Worm (Caenorhabditis elegans) whole organism, L3 larva: ENCODE measurements around the gene T13C5.7.

ENCODE experiments used
- R02D3.7 ChIP-seq: fragments of 150-350 bp; optimal IDR thresholded peaks from 2 replicates; lab custom pipeline; 2014; ENCODE audit warnings: missing biosample characterization, missing genetic modification characterization
- aly-2 ChIP-seq: fragments of 150-350 bp; optimal IDR thresholded peaks from 2 replicates; lab custom pipeline; 2014; ENCODE audit warnings: missing biosample characterization, missing genetic modification characterization
- ama-1 ChIP-seq: fragments of 150-350 bp; optimal IDR thresholded peaks from 2 replicates; lab custom pipeline; 2018
- ceh-16 ChIP-seq: sonication (generic microtip); optimal IDR thresholded peaks from 2 replicates; lab custom pipeline; 2017; ENCODE audit warnings: missing biosample characterization, missing genetic modification characterization
- ceh-28 ChIP-seq: fragments of 150-350 bp; optimal IDR thresholded peaks from 2 replicates; lab custom pipeline; 2014; ENCODE audit warnings: missing biosample characterization, missing genetic modification reagents, missing genetic modification characterization
- ceh-82 ChIP-seq: fragments of 150-350 bp; optimal IDR thresholded peaks from 2 replicates; lab custom pipeline; 2014; ENCODE audit warnings: missing biosample characterization, missing genetic modification characterization
- daf-12 ChIP-seq: fragments of 150-350 bp; optimal IDR thresholded peaks from 2 replicates; lab custom pipeline; 2014; ENCODE audit warnings: missing biosample characterization, missing genetic modification reagents, missing genetic modification characterization
- elt-1 ChIP-seq: fragments of 150-350 bp; optimal IDR thresholded peaks from 2 replicates; lab custom pipeline; 2014; ENCODE audit warnings: missing biosample characterization, missing genetic modification characterization
- elt-2 ChIP-seq: sonication (generic microtip); optimal IDR thresholded peaks from 2 replicates; lab custom pipeline; 2016; ENCODE audit warnings: missing genetic modification reagents, mild to moderate bottlenecking, missing genetic modification characterization, missing compliant biosample characterization
- elt-3 ChIP-seq, 3 experiments: fragments of 150-350 bp in 1 of 3; sonication (generic microtip) in 2 of 3; optimal IDR thresholded peaks; 2 replicates in 2 of 3; 4 replicates in 1 of 3; lab custom pipeline; 2014 to 2017; ENCODE audit warnings: missing biosample characterization in 3 of 3, missing genetic modification characterization in 3 of 3
- eor-1 ChIP-seq, 2 experiments: fragments of 150-350 bp; optimal IDR thresholded peaks; 2 replicates each; lab custom pipeline; 2014 to 2018; ENCODE audit warnings: missing biosample characterization in 2 of 2, missing genetic modification characterization in 2 of 2
- hmg-11 ChIP-seq: sonication (generic microtip); optimal IDR thresholded peaks from 2 replicates; lab custom pipeline; 2016; ENCODE audit warnings: missing genetic modification characterization, missing compliant biosample characterization
- jun-1 ChIP-seq: fragments of 150-350 bp; optimal IDR thresholded peaks from 2 replicates; lab custom pipeline; 2014; ENCODE audit warnings: missing biosample characterization, missing genetic modification reagents, missing genetic modification characterization
- lin-15B ChIP-seq: fragments of 150-350 bp; optimal IDR thresholded peaks from 2 replicates; lab custom pipeline; 2014; ENCODE audit warnings: missing biosample characterization, missing genetic modification characterization
- lsy-12 ChIP-seq: sonication (generic microtip); optimal IDR thresholded peaks from 2 replicates; lab custom pipeline; 2016; ENCODE audit warnings: mild to moderate bottlenecking, missing genetic modification characterization, missing compliant biosample characterization
- mdl-1 ChIP-seq: fragments of 150-350 bp; optimal IDR thresholded peaks from 2 replicates; lab custom pipeline; 2014; ENCODE audit warnings: missing biosample characterization, missing genetic modification characterization
- mml-1 ChIP-seq: fragments of 150-350 bp; sonication (generic microtip); optimal IDR thresholded peaks from 3 replicates; lab custom pipeline; 2014; ENCODE audit warnings: missing biosample characterization, missing genetic modification characterization
- nfya-1 ChIP-seq: sonication (generic microtip); optimal IDR thresholded peaks from 2 replicates; lab custom pipeline; 2017; ENCODE audit warnings: missing genetic modification characterization, mild to moderate bottlenecking, missing compliant biosample characterization, antibody characterized with exemption, moderate library complexity; ENCODE audit not compliant: insufficient read depth
- nhr-11 ChIP-seq: fragments of 150-350 bp; optimal IDR thresholded peaks from 2 replicates; lab custom pipeline; 2014; ENCODE audit warnings: missing biosample characterization, missing genetic modification characterization
- nhr-12 ChIP-seq: fragments of 150-350 bp; optimal IDR thresholded peaks from 2 replicates; lab custom pipeline; 2014; ENCODE audit warnings: missing biosample characterization, missing genetic modification characterization
- nhr-237 ChIP-seq: fragments of 150-350 bp; optimal IDR thresholded peaks from 2 replicates; lab custom pipeline; 2014; ENCODE audit warnings: missing biosample characterization, missing genetic modification characterization
- nhr-25 ChIP-seq: sonication (generic microtip); optimal IDR thresholded peaks from 2 replicates; lab custom pipeline; 2017; ENCODE audit warnings: missing biosample characterization, missing genetic modification characterization
- nhr-43 ChIP-seq: sonication (generic microtip); optimal IDR thresholded peaks from 2 replicates; lab custom pipeline; 2016; ENCODE audit warnings: mild to moderate bottlenecking, missing genetic modification characterization, missing compliant biosample characterization; ENCODE audit not compliant: poor library complexity, severe bottlenecking
- nhr-77 ChIP-seq: fragments of 150-350 bp; optimal IDR thresholded peaks from 2 replicates; lab custom pipeline; 2014; ENCODE audit warnings: missing biosample characterization, missing genetic modification characterization
- pha-4 ChIP-seq: fragments of 150-350 bp; optimal IDR thresholded peaks from 2 replicates; lab custom pipeline; 2014; ENCODE audit warnings: missing biosample characterization, missing genetic modification reagents, missing genetic modification characterization
- pqm-1 ChIP-seq: fragments of 150-350 bp; optimal IDR thresholded peaks from 2 replicates; lab custom pipeline; 2017; ENCODE audit warnings: missing biosample characterization, missing genetic modification characterization, inconsistent platforms
- sea-2 ChIP-seq: fragments of 150-350 bp; sonication (generic microtip); optimal IDR thresholded peaks from 4 replicates; lab custom pipeline; 2014; ENCODE audit warnings: missing biosample characterization, missing genetic modification reagents, missing genetic modification characterization
- tbx-2 ChIP-seq: sonication (generic microtip); optimal IDR thresholded peaks from 2 replicates; lab custom pipeline; 2016; ENCODE audit warnings: mild to moderate bottlenecking, missing genetic modification characterization, missing compliant biosample characterization
- unc-39 ChIP-seq: sonication (generic microtip); optimal IDR thresholded peaks from 4 replicates; lab custom pipeline; 2017; ENCODE audit warnings: missing biosample characterization, missing genetic modification characterization
- unc-62 ChIP-seq: fragments of 150-350 bp; sonication (generic microtip); optimal IDR thresholded peaks from 4 replicates; lab custom pipeline; 2014; ENCODE audit warnings: missing biosample characterization, missing genetic modification reagents, missing genetic modification characterization
- zag-1 ChIP-seq: fragments of 150-350 bp; optimal IDR thresholded peaks from 2 replicates; lab custom pipeline; 2014; ENCODE audit warnings: missing biosample characterization, missing genetic modification characterization
- ztf-11 ChIP-seq: fragments of 150-350 bp; optimal IDR thresholded peaks from 2 replicates; lab custom pipeline; 2014; ENCODE audit warnings: missing biosample characterization, missing genetic modification characterization
- ztf-4 ChIP-seq: fragments of 150-350 bp; optimal IDR thresholded peaks from 2 replicates; lab custom pipeline; 2014; ENCODE audit warnings: missing biosample characterization, missing genetic modification characterization

The T13C5.7 gene

DNA sequence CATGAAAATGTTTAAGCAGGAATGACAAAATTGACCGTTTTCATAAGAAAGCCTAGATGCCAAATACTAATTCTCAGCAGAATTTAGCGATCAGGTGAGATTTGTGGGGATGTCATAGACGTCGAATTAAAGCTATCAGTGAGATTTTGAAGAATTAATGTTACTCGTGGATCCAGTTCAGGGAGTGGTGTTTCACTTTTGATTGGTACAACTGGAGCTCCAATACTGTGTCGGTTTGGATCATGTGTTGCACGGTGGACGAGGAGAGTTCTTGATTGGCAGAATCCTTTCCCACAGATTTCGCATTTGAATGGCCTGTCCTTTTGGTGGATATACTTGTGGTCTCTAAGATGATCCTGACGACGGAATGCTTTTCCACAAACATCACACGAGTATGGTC is 20.8 kb upstream of the T13C5.7 start:
- TF ChIP-seq zag-1 (tag; lab: Kevin White, UChicago), result no peak
- no peak for TF ChIP-seq daf-12 (tag; lab: Kevin White, UChicago)
- no peak for TF ChIP-seq sea-2 (GFP tag; lab: Kevin White, UChicago)

DNA sequence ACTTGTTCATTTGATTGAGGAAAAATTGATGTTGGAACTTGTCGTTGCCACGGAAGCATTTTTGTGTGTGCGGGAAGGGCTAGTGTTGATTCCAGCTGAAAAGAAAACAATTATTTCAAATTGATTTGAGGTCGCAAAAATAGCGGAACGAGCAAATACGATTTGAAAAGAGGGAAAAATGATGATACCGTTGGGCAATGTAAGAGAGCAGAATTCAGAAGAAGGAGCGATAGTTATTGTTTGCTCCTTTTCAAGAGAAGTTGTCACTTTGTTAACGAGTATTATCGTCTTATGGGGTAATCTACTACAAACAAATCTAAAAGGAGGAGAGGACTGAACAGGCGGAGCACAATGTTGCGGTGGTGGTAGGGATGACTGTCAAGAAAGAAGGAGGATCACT is 20.0 kb upstream of the T13C5.7 start, which contains the start of gene odd-2:
TSS of gene odd-2 (minus strand) at position 101 of the 400 bp plus-strand sequence.
- TF ChIP-seq ceh-82, result no peak
- no peak for TF ChIP-seq pqm-1 (tag; lab: Kevin White, UChicago)

ce11 chrX:6162037-6162436 is 18.4 kb upstream of the T13C5.7 start:
- TF ChIP-seq nfya-1 (tag; lab: Kevin White, UChicago) (peak; percentile 47), ztf-11 (tag; lab: Kevin White, UChicago) (no peak)

DNA sequence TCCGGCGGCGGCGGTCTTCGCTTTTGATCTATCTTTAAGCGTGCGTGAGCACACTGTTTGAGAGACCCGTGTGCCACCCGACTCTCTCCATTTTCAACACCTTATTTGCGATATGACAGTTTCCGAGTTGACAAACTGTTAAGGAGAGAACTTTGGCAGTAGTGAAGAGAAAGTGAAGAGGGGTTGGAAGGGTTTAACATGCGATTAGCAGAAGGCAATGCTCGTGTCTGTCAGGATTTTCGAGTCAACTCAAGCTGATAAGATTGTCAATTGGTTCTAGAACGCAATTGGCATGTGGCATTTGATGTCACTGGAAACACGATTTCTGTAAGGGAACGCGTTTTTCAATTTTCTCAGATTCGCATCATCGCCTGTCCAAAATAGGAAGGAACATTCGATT is 13.0 kb upstream of the T13C5.7 start:
- no peak for TF ChIP-seq eor-1 (tag; optimal IDR thresholded peaks at IDR 0.05; lab: Kevin White, UChicago)
- TF ChIP-seq nhr-25, result no peak
- TF ChIP-seq elt-2, result peak; percentile 61
- TF ChIP-seq, all 47 proteins: peak for 1

- TF ChIP-seq pqm-1 (tag; lab: Kevin White, UChicago), result peak; percentile 42
- TF ChIP-seq nfya-1 (tag; lab: Kevin White, UChicago), result no peak
- TF ChIP-seq lsy-12, result no peak
- no peak for TF ChIP-seq ceh-16 (tag; lab: Kevin White, UChicago)
- TF ChIP-seq nhr-25, result no peak
- no peak for TF ChIP-seq daf-12 (tag; lab: Kevin White, UChicago)
- no peak for TF ChIP-seq nhr-237 (tag; lab: Kevin White, UChicago)
- TF ChIP-seq elt-2, result peak; percentile 86
- no peak for TF ChIP-seq R02D3.7 (tag; lab: Kevin White, UChicago)
Observed at ce11 chrX:6169252-6169651, 11.1 kb upstream of the T13C5.7 start, which contains the start of gene T25B2.2. TSS of gene T25B2.2 (plus strand) at chrX:6169643.

DNA sequence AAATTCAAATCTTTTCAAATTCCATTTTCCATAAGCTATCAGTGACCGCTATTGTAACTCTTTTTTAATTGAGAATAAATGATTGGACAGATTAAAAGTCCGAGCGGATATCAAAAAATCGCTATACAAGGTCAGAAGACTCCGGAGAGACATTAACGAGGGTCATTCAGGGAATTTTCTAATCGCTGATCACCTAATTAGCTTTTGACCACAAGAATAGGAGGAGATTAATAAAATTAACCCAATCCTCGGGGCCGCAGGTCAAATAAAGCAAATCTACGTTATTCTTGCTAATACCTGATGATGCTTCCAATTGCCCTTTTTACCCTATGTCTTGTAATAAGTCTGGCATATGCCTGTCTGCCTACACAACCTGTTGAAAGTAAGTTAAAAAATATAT is 6.7 kb upstream of the T13C5.7 start, which contains the start of gene T25B2.1:
TSS of gene T25B2.1 (plus strand) at position 301 of the 400 bp plus-strand sequence.
- TF ChIP-seq eor-1 (tag; optimal IDR thresholded peaks at IDR 0.05; lab: Kevin White, UChicago) (no peak), lsy-12 (no peak), elt-3 (tag; optimal IDR thresholded peaks at IDR 0.05; lab: Kevin White, UChicago) (no peak), nfya-1 (tag; lab: Kevin White, UChicago) (no peak), zag-1 (tag; lab: Kevin White, UChicago) (no peak), lin-15B (tag; lab: Kevin White, UChicago) (no peak), pqm-1 (tag; lab: Kevin White, UChicago) (no peak)

DNA sequence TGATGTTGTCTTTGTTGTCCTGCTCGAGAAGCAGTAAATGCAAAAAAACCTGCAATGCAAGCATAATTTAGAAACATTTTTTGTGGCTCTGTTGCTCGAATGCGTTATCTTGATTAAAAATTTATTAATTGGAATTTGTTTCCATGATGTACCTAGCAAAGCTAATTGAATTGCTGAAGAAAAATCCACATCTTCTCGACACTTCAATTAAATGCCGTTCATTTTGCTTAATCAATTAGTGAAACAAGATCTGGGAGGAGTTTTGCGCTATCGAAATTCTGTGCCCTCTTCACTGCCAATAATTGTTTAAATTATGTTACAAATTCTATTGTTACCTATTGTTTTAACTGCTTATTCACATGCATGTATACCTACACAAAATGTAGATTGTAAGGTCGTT is 4.6 kb upstream of the T13C5.7 start, which contains the start of gene T25B2.3:
TSS of gene T25B2.3 (plus strand) at position 301 of the 400 bp plus-strand sequence.
- TF ChIP-seq mdl-1 (tag; lab: Kevin White, UChicago), result no peak
- TF ChIP-seq ceh-82, result no peak
- TF ChIP-seq lin-15B (tag; lab: Kevin White, UChicago), result no peak
- TF ChIP-seq ceh-28 (tag; lab: Kevin White, UChicago), result no peak
- no peak for TF ChIP-seq unc-62

DNA sequence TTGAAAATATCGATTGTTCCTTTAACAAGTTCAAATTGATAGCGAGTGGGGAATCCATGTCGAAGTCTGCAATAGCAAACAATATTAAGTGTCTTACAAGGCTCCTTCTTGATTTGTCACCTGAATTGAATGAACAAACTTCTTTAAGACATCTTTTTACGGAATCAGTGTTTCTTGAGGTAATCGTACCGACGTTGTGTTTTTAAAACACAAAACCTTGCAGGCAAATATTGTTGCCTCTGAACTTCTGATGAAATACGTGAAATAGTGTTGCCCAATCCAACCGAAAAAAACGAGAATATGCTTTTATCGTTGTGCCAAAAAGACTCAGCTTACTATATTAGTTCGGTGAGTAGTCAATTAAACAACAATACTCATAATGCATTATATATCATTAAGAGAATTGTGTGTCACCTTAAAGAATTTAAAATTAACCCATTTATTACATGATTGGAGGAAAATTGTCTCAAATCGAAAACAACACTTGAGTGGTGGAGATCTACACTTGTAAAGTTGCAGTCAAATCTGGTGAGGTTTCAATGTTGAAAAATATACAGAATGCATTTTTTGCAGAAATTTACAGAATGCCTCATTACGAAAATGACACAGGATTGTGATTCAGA is 2.3 kb upstream of the T13C5.7 start, which contains the start of the genes T25B2.4 and T13C5.3:
TSS of gene T25B2.4 (plus strand) at position 301 of the 623 bp plus-strand sequence.
TSS of gene T13C5.3 (plus strand) at position 573 of the 623 bp plus-strand sequence.
- TF ChIP-seq sea-2 (GFP tag; lab: Kevin White, UChicago), result no peak
- TF ChIP-seq nhr-11 (tag; lab: Kevin White, UChicago), result no peak
- no peak for TF ChIP-seq hmg-11
- no peak for TF ChIP-seq ztf-4
- TF ChIP-seq nhr-237 (tag; lab: Kevin White, UChicago), result no peak
- no peak for TF ChIP-seq ceh-28 (tag; lab: Kevin White, UChicago)
- TF ChIP-seq unc-39, result no peak
- TF ChIP-seq tbx-2 (tag; lab: Kevin White, UChicago), result no peak
- TF ChIP-seq nhr-12, result no peak
- no peak for TF ChIP-seq elt-1 (tag; lab: Kevin White, UChicago)
- TF ChIP-seq nhr-77, result no peak
- no peak for TF ChIP-seq mml-1
- TF ChIP-seq aly-2 (tag; lab: Kevin White, UChicago), result no peak
- TF ChIP-seq pha-4 (tag; lab: Kevin White, UChicago), result no peak
- TF ChIP-seq nhr-43 (tag; lab: Kevin White, UChicago), result no peak
- TF ChIP-seq zag-1 (tag; lab: Kevin White, UChicago), result no peak
- no peak for TF ChIP-seq daf-12 (tag; lab: Kevin White, UChicago)
- TF ChIP-seq nfya-1 (tag; lab: Kevin White, UChicago), result no peak
- TF ChIP-seq ama-1 (lab: Kevin White, UChicago), result no peak
- no peak for TF ChIP-seq jun-1
